Worm (Caenorhabditis elegans) whole organism, L2 larva: Measurements from ENCODE around the gene F08C6.5.

ENCODE experiments used
- dmd-4 ChIP-seq: sonication (generic microtip); optimal IDR thresholded peaks from 2 replicates; lab custom pipeline; 2017; ENCODE audit warnings: missing biosample characterization, missing genetic modification characterization
- elt-1 ChIP-seq: fragments of 150-350 bp; optimal IDR thresholded peaks from 2 replicates; lab custom pipeline; 2014; ENCODE audit warnings: missing biosample characterization, missing genetic modification characterization
- elt-3 ChIP-seq: sonication (generic microtip); optimal IDR thresholded peaks from 2 replicates; lab custom pipeline; 2017; ENCODE audit warnings: missing biosample characterization, missing genetic modification characterization
- fos-1 ChIP-seq: fragments of 150-350 bp; optimal IDR thresholded peaks from 2 replicates; lab custom pipeline; 2014; ENCODE audit warnings: missing biosample characterization, missing genetic modification characterization
- lin-11 ChIP-seq: fragments of 150-350 bp; sonication (generic microtip); optimal IDR thresholded peaks from 2 replicates; lab custom pipeline; 2014; ENCODE audit warnings: missing biosample characterization, missing genetic modification characterization, inconsistent platforms, mixed read lengths
- mdl-1 ChIP-seq, 2 experiments: fragments of 150-350 bp in 1 of 2; sonication (generic microtip) in 1 of 2; optimal IDR thresholded peaks; 2 replicates each; lab custom pipeline; 2017; ENCODE audit warnings: missing biosample characterization in 2 of 2, missing genetic modification characterization in 2 of 2
- nhr-11 ChIP-seq: fragments of 150-350 bp; optimal IDR thresholded peaks from 2 replicates; lab custom pipeline; 2014; ENCODE audit warnings: missing biosample characterization, missing genetic modification characterization
- nhr-12 ChIP-seq: fragments of 150-350 bp; optimal IDR thresholded peaks from 2 replicates; lab custom pipeline; 2014; ENCODE audit warnings: missing biosample characterization, missing genetic modification characterization
- nhr-237 ChIP-seq: fragments of 150-350 bp; optimal IDR thresholded peaks from 2 replicates; lab custom pipeline; 2014; ENCODE audit warnings: missing biosample characterization, missing genetic modification characterization
- unc-62 ChIP-seq: fragments of 150-350 bp; optimal IDR thresholded peaks from 2 replicates; lab custom pipeline; 2014; ENCODE audit warnings: missing biosample characterization, missing genetic modification reagents, missing genetic modification characterization
- ztf-4 ChIP-seq: fragments of 150-350 bp; optimal IDR thresholded peaks from 2 replicates; lab custom pipeline; 2014; ENCODE audit warnings: missing biosample characterization, missing genetic modification characterization

- no peak for TF ChIP-seq nhr-11 (tag; lab: Kevin White, UChicago)
- TF ChIP-seq unc-62: no peak
- no peak for TF ChIP-seq elt-3 (tag; lab: Kevin White, UChicago)
- no peak for TF ChIP-seq lin-11
- no peak for TF ChIP-seq ztf-4 (tag; lab: Kevin White, UChicago)
- no peak for TF ChIP-seq elt-1 (tag; lab: Kevin White, UChicago)
- TF ChIP-seq mdl-1 (tag; optimal IDR thresholded peaks at IDR 0.05; lab: Kevin White, UChicago): no peak
- TF ChIP-seq nhr-12 (tag; lab: Kevin White, UChicago): no peak
- no peak for TF ChIP-seq nhr-237 (tag; lab: Kevin White, UChicago)
- TF ChIP-seq dmd-4 (tag; lab: Kevin White, UChicago): no peak
- TF ChIP-seq fos-1 (tag; lab: Kevin White, UChicago): no peak
Measured at ce11 chrX:7562625-7563024, 3.4 kb downstream of the F08C6.5 start, which contains the start of gene sto-1.
